Worm (Caenorhabditis elegans) whole organism, young adult: Measurements from ENCODE around the gene vmo-1.

ENCODE experiments used
- B0035.1 ChIP-seq: sonication (generic microtip); optimal IDR thresholded peaks from 2 replicates; lab custom pipeline; 2016; ENCODE audit warnings: missing genetic modification characterization, mild to moderate bottlenecking, missing compliant biosample characterization, missing genotype, missing genetic modification reagents
- F10E7.11 ChIP-seq: sonication (generic microtip); optimal IDR thresholded peaks from 2 replicates; lab custom pipeline; 2017; ENCODE audit warnings: mild to moderate bottlenecking, missing genetic modification characterization, moderate library complexity, missing compliant biosample characterization
- F39B2.1 ChIP-seq: fragments of 200-800 bp; sonication (Bioruptor generic); IDR thresholded peaks from 2 replicates; pipeline ENCODE4 v1.3.6; 2022; ENCODE audit warnings: missing genetic modification reagents, missing genetic modification characterization, missing compliant biosample characterization
- F52B5.7 ChIP-seq: sonication (generic microtip); optimal IDR thresholded peaks from 2 replicates; lab custom pipeline; 2016; ENCODE audit warnings: mild to moderate bottlenecking, missing genetic modification characterization, missing compliant biosample characterization
- F55B11.4 ChIP-seq: sonication (generic microtip); optimal IDR thresholded peaks from 2 replicates; lab custom pipeline; 2016; ENCODE audit warnings: missing compliant biosample characterization, missing genetic modification characterization, borderline replicate concordance; ENCODE audit not compliant: insufficient read depth
- F57A8.1 ChIP-seq: fragments of 200-800 bp; sonication (Bioruptor generic); optimal IDR thresholded peaks from 2 replicates; lab custom pipeline; 2018; ENCODE audit warnings: mild to moderate bottlenecking, missing genetic modification characterization, moderate library complexity, missing compliant biosample characterization
- Y53F4B.3 ChIP-seq: fragments of 200-800 bp; sonication (Bioruptor generic); IDR thresholded peaks from 2 replicates; pipeline ENCODE4 v1.3.6; 2022; ENCODE audit warnings: missing genetic modification reagents, missing genetic modification characterization, missing compliant biosample characterization
- Y67H2A.10 ChIP-seq: fragments of 200-800 bp; sonication (Bioruptor generic); conservative IDR thresholded peaks from 2 replicates; pipeline ENCODE4 v1.3.6; 2022; ENCODE audit warnings: missing genetic modification reagents, missing genetic modification characterization, missing compliant biosample characterization
- ama-1 ChIP-seq, 3 experiments: fragments of 150-350 bp in 1 of 3; sonication (generic microtip) in 2 of 3; optimal IDR thresholded peaks; 2 replicates each; lab custom pipeline; 2014 to 2018; ENCODE audit warnings: missing biosample characterization in 2 of 3, missing genetic modification characterization in 2 of 3, missing genetic modification reagents in 2 of 3
- atf-7 ChIP-seq: sonication (generic microtip); optimal IDR thresholded peaks from 2 replicates; lab custom pipeline; 2017; ENCODE audit warnings: mild to moderate bottlenecking, missing genetic modification characterization, missing compliant biosample characterization
- bed-1 ChIP-seq: fragments of 200-800 bp; sonication (Bioruptor generic); IDR thresholded peaks from 2 replicates; pipeline ENCODE4 v1.3.6; 2022; ENCODE audit warnings: missing genetic modification reagents, missing genetic modification characterization, missing compliant biosample characterization
- cebp-1 ChIP-seq, 2 experiments: fragments of 200-800 bp in 1 of 2; sonication (Bioruptor generic) in 1 of 2; sonication (generic microtip) in 1 of 2; IDR thresholded peaks in 1 of 2; optimal IDR thresholded peaks in 1 of 2; 2 replicates each; pipeline versions ENCODE4 v1.3.6 to Lab custom; 2017 to 2022; ENCODE audit warnings: missing compliant biosample characterization in 2 of 2, missing genetic modification characterization in 2 of 2, mild to moderate bottlenecking in 1 of 2, missing genetic modification reagents in 1 of 2, moderate library complexity in 1 of 2
- ceh-40 ChIP-seq: fragments of 200-800 bp; sonication (Bioruptor generic); IDR thresholded peaks from 2 replicates; pipeline ENCODE4 v1.3.6; 2022; ENCODE audit warnings: missing genetic modification characterization, missing compliant biosample characterization
- ceh-58 ChIP-seq: fragments of 200-800 bp; sonication (Bioruptor generic); IDR thresholded peaks from 2 replicates; pipeline ENCODE4 v1.3.6; 2022; ENCODE audit warnings: missing genetic modification characterization, missing compliant biosample characterization
- die-1 ChIP-seq: sonication (generic microtip); optimal IDR thresholded peaks from 2 replicates; lab custom pipeline; 2016; ENCODE audit warnings: missing genotype, mild to moderate bottlenecking, missing genetic modification characterization, missing compliant biosample characterization
- dpff-1 ChIP-seq: sonication (generic microtip); optimal IDR thresholded peaks from 2 replicates; lab custom pipeline; 2017; ENCODE audit warnings: mild to moderate bottlenecking, missing genetic modification characterization, missing compliant biosample characterization
- dpl-1 ChIP-seq: fragments of 150-350 bp; optimal IDR thresholded peaks from 2 replicates; lab custom pipeline; 2014; ENCODE audit warnings: missing biosample characterization, missing genetic modification reagents, missing genetic modification characterization
- egl-18 ChIP-seq: fragments of 200-800 bp; sonication (Bioruptor generic); IDR thresholded peaks from 2 replicates; pipeline ENCODE4 v1.3.6; 2022; ENCODE audit warnings: missing genetic modification reagents, missing genetic modification characterization, missing compliant biosample characterization
- fkh-3 ChIP-seq: sonication (generic microtip); optimal IDR thresholded peaks from 2 replicates; lab custom pipeline; 2016; ENCODE audit warnings: mild to moderate bottlenecking, missing genetic modification characterization, missing compliant biosample characterization
- hmg-1.2 ChIP-seq: fragments of 200-800 bp; sonication (Bioruptor generic); IDR thresholded peaks from 2 replicates; pipeline ENCODE4 v1.3.6; 2022; ENCODE audit warnings: missing genetic modification reagents, missing genetic modification characterization, missing compliant biosample characterization
- hrde-1 ChIP-seq: sonication (generic microtip); optimal IDR thresholded peaks from 2 replicates; lab custom pipeline; 2016; ENCODE audit warnings: missing genetic modification characterization, mild to moderate bottlenecking, missing compliant biosample characterization, moderate library complexity, missing genotype, missing genetic modification reagents, borderline replicate concordance
- lag-1 ChIP-seq: fragments of 200-800 bp; sonication (Bioruptor generic); IDR thresholded peaks from 2 replicates; pipeline ENCODE4 v1.3.6; 2022; ENCODE audit warnings: missing genetic modification reagents, missing genetic modification characterization, missing compliant biosample characterization
- lin-40 ChIP-seq: sonication (generic microtip); optimal IDR thresholded peaks from 2 replicates; lab custom pipeline; 2016; ENCODE audit warnings: missing genetic modification characterization, mild to moderate bottlenecking, missing compliant biosample characterization, missing genotype, missing genetic modification reagents
- madf-3 ChIP-seq: fragments of 200-800 bp; sonication (Bioruptor generic); IDR thresholded peaks from 2 replicates; pipeline ENCODE4 v1.3.6; 2022; ENCODE audit warnings: missing genetic modification reagents, missing genetic modification characterization, missing compliant biosample characterization
- mcd-1 ChIP-seq: fragments of 200-800 bp; sonication (Bioruptor generic); IDR thresholded peaks from 2 replicates; pipeline ENCODE4 v1.3.6; 2022; ENCODE audit warnings: missing genetic modification reagents, missing genetic modification characterization, missing compliant biosample characterization
- mel-28 ChIP-seq: sonication (generic microtip); optimal IDR thresholded peaks from 2 replicates; lab custom pipeline; 2016; ENCODE audit warnings: borderline replicate concordance, mild to moderate bottlenecking, missing genetic modification characterization, missing compliant biosample characterization
- nfya-1 ChIP-seq: sonication (generic microtip); optimal IDR thresholded peaks from 2 replicates; lab custom pipeline; 2017; ENCODE audit warnings: antibody characterized with exemption, missing compliant biosample characterization, missing genetic modification characterization, borderline replicate concordance; ENCODE audit not compliant: insufficient read depth
- nhr-120 ChIP-seq: fragments of 200-800 bp; sonication (Bioruptor generic); IDR thresholded peaks from 2 replicates; pipeline ENCODE4 v1.3.6; 2022; ENCODE audit warnings: missing genetic modification characterization, missing compliant biosample characterization
- nhr-27 ChIP-seq: fragments of 200-800 bp; sonication (Bioruptor generic); optimal IDR thresholded peaks from 2 replicates; lab custom pipeline; 2018; ENCODE audit warnings: mild to moderate bottlenecking, missing genetic modification characterization, moderate library complexity, missing compliant biosample characterization
- nhr-90 ChIP-seq: sonication (generic microtip); optimal IDR thresholded peaks from 2 replicates; lab custom pipeline; 2016; ENCODE audit warnings: missing genotype, mild to moderate bottlenecking, missing genetic modification characterization, missing compliant biosample characterization
- rpc-1 ChIP-seq, 2 experiments: fragments of 150-350 bp in 1 of 2; sonication (generic microtip) in 1 of 2; optimal IDR thresholded peaks; 2 replicates each; lab custom pipeline; 2014 to 2018; ENCODE audit warnings: missing biosample characterization in 1 of 2, missing genetic modification characterization in 1 of 2, missing genetic modification reagents in 1 of 2, missing genotype in 1 of 2
- snpc-4 ChIP-seq, 5 experiments: fragments of 150-350 bp in 1 of 5; sonication (generic microtip) in 4 of 5; optimal IDR thresholded peaks; 2 replicates each; lab custom pipeline; 2014 to 2018; ENCODE audit warnings: missing genetic modification characterization in 5 of 5, missing biosample characterization in 3 of 5, antibody characterized with exemption in 2 of 5, mild to moderate bottlenecking in 2 of 5, missing compliant biosample characterization in 2 of 5, missing genotype in 2 of 5, moderate library complexity in 2 of 5, missing genetic modification reagents in 1 of 5
- somi-1 ChIP-seq: fragments of 200-800 bp; sonication (Bioruptor generic); optimal IDR thresholded peaks from 2 replicates; lab custom pipeline; 2018; ENCODE audit warnings: mild to moderate bottlenecking, missing genetic modification characterization, missing compliant biosample characterization
- tlf-1 ChIP-seq: fragments of 200-800 bp; sonication (Bioruptor generic); optimal IDR thresholded peaks from 2 replicates; lab custom pipeline; 2018; ENCODE audit warnings: mild to moderate bottlenecking, missing genetic modification characterization, missing compliant biosample characterization
- zfh-2 ChIP-seq: fragments of 200-800 bp; sonication (Bioruptor generic); conservative IDR thresholded peaks from 2 replicates; pipeline ENCODE4 v1.3.6; 2022; ENCODE audit warnings: missing genetic modification reagents, missing genetic modification characterization, missing compliant biosample characterization
- zim-3 ChIP-seq: sonication (generic microtip); optimal IDR thresholded peaks from 2 replicates; lab custom pipeline; 2017; ENCODE audit warnings: mild to moderate bottlenecking, missing genetic modification characterization, moderate library complexity, missing compliant biosample characterization
- ztf-22 ChIP-seq: fragments of 200-800 bp; sonication (Bioruptor generic); optimal IDR thresholded peaks from 2 replicates; lab custom pipeline; 2018; ENCODE audit warnings: mild to moderate bottlenecking, missing genetic modification characterization, moderate library complexity, missing compliant biosample characterization

The vmo-1 gene

ce11 chrV:20545742-20546141, 7.1 kb downstream of the vmo-1 start:
- TF ChIP-seq F10E7.11 (tag; lab: Kevin White, UChicago) (no peak), bed-1 (GFP tag; lab: Robert Waterston, UW) (no peak), nhr-90 (no peak), nhr-120 (GFP tag; lab: Robert Waterston, UW) (no peak), fkh-3 (tag; lab: Kevin White, UChicago) (no peak), egl-18 (no peak), F55B11.4 (tag; lab: Kevin White, UChicago) (no peak), atf-7 (tag; lab: Kevin White, UChicago) (no peak), dpff-1 (tag; lab: Kevin White, UChicago) (no peak), zfh-2 (GFP tag; lab: Robert Waterston, UW) (no peak), die-1 (tag; lab: Kevin White, UChicago) (no peak), hrde-1 (tag; lab: Kevin White, UChicago) (no peak), mel-28 (no peak), F39B2.1 (GFP tag; lab: Robert Waterston, UW) (no peak)
- TF ChIP-seq, all 124 proteins: peak for 0

ce11 chrV:20544610-20545009, 8.3 kb downstream of the vmo-1 start:
- no peak for TF ChIP-seq egl-18
- TF ChIP-seq hmg-1.2 (GFP tag; lab: Robert Waterston, UW), result peak; percentile 72
- TF ChIP-seq F52B5.7, result no peak
- TF ChIP-seq Y53F4B.3 (GFP tag; lab: Robert Waterston, UW), result no peak
- no peak for TF ChIP-seq nfya-1
- no peak for TF ChIP-seq F57A8.1

ce11 chrV:20544092-20544491, 8.8 kb downstream of the vmo-1 start, which contains the start of gene slc-36.3:
Gene slc-36.3, minus strand, starts transcription at chrV:20544192.
- TF ChIP-seq atf-7 (tag; lab: Kevin White, UChicago) (no peak), tlf-1 (GFP tag; lab: Kevin White, UChicago) (no peak), madf-3 (no peak), ama-1 (optimal IDR thresholded peaks at IDR 0.05; lab: Kevin White, UChicago) (no peak), ama-1 (GFP tag; optimal IDR thresholded peaks at IDR 0.05; lab: Kevin White, UChicago) (no peak), B0035.1 (tag; lab: Kevin White, UChicago) (no peak), rpc-1 (optimal IDR thresholded peaks at IDR 0.05; lab: Kevin White, UChicago) (no peak), rpc-1 (tag; optimal IDR thresholded peaks at IDR 0.05; lab: Kevin White, UChicago) (no peak), nhr-27 (tag; lab: Kevin White, UChicago) (no peak), somi-1 (no peak), dpl-1 (GFP tag; lab: Kevin White, UChicago) (no peak), lin-40 (no peak), nhr-120 (GFP tag; lab: Robert Waterston, UW) (no peak), zim-3 (no peak), Y67H2A.10 (GFP tag; lab: Robert Waterston, UW) (no peak), ceh-58 (GFP tag; lab: Robert Waterston, UW) (no peak), cebp-1 (GFP tag; IDR thresholded peaks at IDR 0.05; lab: Robert Waterston, UW) (no peak), cebp-1 (tag; optimal IDR thresholded peaks at IDR 0.05; lab: Kevin White, UChicago) (no peak)

ce11 chrV:20539055-20539454, 13.8 kb downstream of the vmo-1 start, which contains the start of gene Y38H6C.16:
Gene Y38H6C.16, minus strand, starts transcription at chrV:20539347.
- TF ChIP-seq hmg-1.2 (GFP tag; lab: Robert Waterston, UW) (peak; percentile 85), lag-1 (GFP tag; lab: Robert Waterston, UW) (no peak), ztf-22 (no peak), die-1 (tag; lab: Kevin White, UChicago) (no peak), snpc-4 (GFP tag; optimal IDR thresholded peaks at IDR 0.05; lab: Kevin White, UChicago) (no peak), snpc-4 (tag; optimal IDR thresholded peaks at IDR 0.05; lab: Kevin White, UChicago) (no peak), ceh-40 (no peak), mcd-1 (GFP tag; lab: Robert Waterston, UW) (no peak)
